Worm (Caenorhabditis elegans): Measurements from ENCODE around the gene mca-1.

- TF ChIP-seq ztf-4 (tag; optimal IDR thresholded peaks at IDR 0.05) (no peak), nhr-11 (tag; optimal IDR thresholded peaks at IDR 0.05) (no peak), ceh-82 (tag; optimal IDR thresholded peaks at IDR 0.05) (no peak)
Observed at ce11 chrIV:9673206-9673605, 38.5 kb upstream of the mca-1 start.
